Fruit fly (Drosophila melanogaster) Kc167 (cell line): ENCODE data around the gene CG14420.

Experiments used
- Sin3A ChIP-seq: fragments of >200 bp; optimal IDR thresholded peaks from 2 replicates; lab custom pipeline; 2018; ENCODE audit warnings: missing external identifiers
- insv ChIP-seq: fragments of >200 bp; optimal IDR thresholded peaks from 3 replicates; lab custom pipeline; 2018; ENCODE audit warnings: missing external identifiers
- psq ChIP-seq: fragments of >200 bp; optimal IDR thresholded peaks from 2 replicates; lab custom pipeline; 2017; ENCODE audit warnings: missing external identifiers

DNA sequence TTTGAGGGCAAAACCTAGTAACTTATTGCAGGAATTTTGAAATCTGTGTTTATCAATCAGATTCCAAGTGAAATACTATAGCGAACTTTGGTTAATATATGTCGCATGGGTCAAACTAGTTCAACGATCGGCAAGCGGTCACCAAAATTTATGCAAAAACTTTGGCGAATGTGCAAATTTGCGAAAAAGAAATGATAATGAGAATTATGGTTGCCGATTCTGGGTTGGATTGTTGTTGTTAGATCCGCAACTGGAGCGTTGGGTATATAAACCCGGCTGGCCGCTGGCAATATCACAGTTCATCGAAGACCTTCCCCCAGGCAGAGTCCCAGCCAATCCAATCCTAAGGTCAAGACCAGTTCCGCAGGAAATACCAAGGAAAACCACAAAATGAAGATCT, 4.4 kb downstream of the CG14420 start, which contains the start of gene CG14422:
- no peak for TF ChIP-seq Sin3A (lab: Kevin White, UChicago)
- TF ChIP-seq psq (lab: Kevin White, UChicago), result no peak
- TF ChIP-seq insv (lab: Kevin White, UChicago), result no peak
